Fruit fly (Drosophila melanogaster): ENCODE data around the gene CG43965.

dm6 chr3L:8725252-8725651 is 322 bp downstream of the CG43965 start:
- TF ChIP-seq br (optimal IDR thresholded peaks at IDR 0.05) (no peak), Vsx1 (GFP tag; optimal IDR thresholded peaks at IDR 0.05) (no peak)
